Worm (Caenorhabditis elegans) whole organism, L1 larva: ENCODE data around the gene C07D8.6.

Experiments used
- ama-1 ChIP-seq: fragments of 150-350 bp; optimal IDR thresholded peaks from 2 replicates; lab custom pipeline; 2014
- blmp-1 ChIP-seq: fragments of 150-350 bp; optimal IDR thresholded peaks from 2 replicates; lab custom pipeline; 2014; ENCODE audit warnings: missing biosample characterization, missing genetic modification characterization
- ceh-82 ChIP-seq, 3 experiments: fragments of 150-350 bp in 1 of 3; sonication (generic microtip) in 2 of 3; optimal IDR thresholded peaks; 2 replicates each; lab custom pipeline; 2014 to 2017; ENCODE audit warnings: missing biosample characterization in 3 of 3, missing genetic modification characterization in 3 of 3
- efl-1 ChIP-seq, 4 experiments: fragments of 150-350 bp; optimal IDR thresholded peaks in 3 of 4; peaks in 1 of 4; 1 replicate in 1 of 4; 2 replicates in 3 of 4; lab custom pipeline; 2014; ENCODE audit warnings: missing biosample characterization in 2 of 4, missing genetic modification characterization in 2 of 4, missing genetic modification reagents in 2 of 4
- egl-27 ChIP-seq, 2 experiments: fragments of 150-350 bp in 1 of 2; sonication (generic microtip); optimal IDR thresholded peaks; 3 replicates each; lab custom pipeline; 2017 to 2018; ENCODE audit warnings: missing biosample characterization in 2 of 2, missing genetic modification characterization in 2 of 2, missing genetic modification reagents in 2 of 2
- elt-3 ChIP-seq, 6 experiments: fragments of 150-350 bp in 1 of 6; sonication (generic microtip); optimal IDR thresholded peaks; 2 replicates each; lab custom pipeline; 2017 to 2018; ENCODE audit warnings: missing biosample characterization in 6 of 6, missing genetic modification characterization in 6 of 6, inconsistent platforms in 1 of 6
- lin-13 ChIP-seq: fragments of 150-350 bp; optimal IDR thresholded peaks from 2 replicates; lab custom pipeline; 2014; ENCODE audit warnings: missing biosample characterization, missing genetic modification reagents, missing genetic modification characterization
- mdl-1 ChIP-seq, 2 experiments: fragments of 150-350 bp; optimal IDR thresholded peaks; 2 replicates each; lab custom pipeline; 2014 to 2017; ENCODE audit warnings: missing biosample characterization in 2 of 2, missing genetic modification characterization in 2 of 2, inconsistent platforms in 1 of 2
- nhr-76 ChIP-seq: sonication (generic microtip); optimal IDR thresholded peaks from 2 replicates; lab custom pipeline; 2017; ENCODE audit warnings: missing biosample characterization, missing genetic modification characterization
- zip-4 ChIP-seq: fragments of 200-800 bp; sonication (Bioruptor generic); optimal IDR thresholded peaks from 2 replicates; lab custom pipeline; 2018; ENCODE audit warnings: mild to moderate bottlenecking, missing genetic modification characterization, moderate library complexity, missing compliant biosample characterization

DNA sequence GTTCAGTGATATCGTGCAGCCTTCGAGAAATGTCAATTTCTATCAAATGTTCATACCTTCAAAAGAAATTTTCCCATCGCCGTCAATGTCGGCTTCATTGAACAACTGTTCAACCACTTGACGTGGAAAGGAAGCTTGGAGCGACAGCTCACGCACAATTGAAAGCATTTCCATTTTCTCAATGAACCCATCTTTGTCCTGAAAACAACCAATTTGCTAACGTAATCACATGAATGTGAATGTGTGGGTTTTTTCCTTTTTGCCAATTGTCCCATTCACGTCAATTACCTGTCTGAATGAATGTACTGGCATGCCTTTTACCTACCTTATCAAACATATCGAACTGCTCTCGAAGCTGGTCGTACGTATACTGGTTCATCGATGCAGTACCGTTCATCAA lies 45.0 kb upstream of the C07D8.6 start:
- TF ChIP-seq egl-27 (tag; optimal IDR thresholded peaks at IDR 0.05; lab: Kevin White, UChicago) (no peak), ama-1 (no peak), mdl-1 (tag; optimal IDR thresholded peaks at IDR 0.05; lab: Kevin White, UChicago) (no peak), zip-4 (GFP tag; lab: Kevin White, UChicago) (no peak), lin-13 (no peak), nhr-76 (tag; lab: Kevin White, UChicago) (no peak), blmp-1 (no peak), elt-3 (tag; optimal IDR thresholded peaks at IDR 0.05; lab: Kevin White, UChicago) (no peak), efl-1 (optimal IDR thresholded peaks at IDR 0.05; lab: Kevin White, UChicago) (no peak), efl-1 (GFP tag; optimal IDR thresholded peaks at IDR 0.05 in 1 of 2; lab: Kevin White, UChicago) (no peak), ceh-82 (tag; optimal IDR thresholded peaks at IDR 0.05; lab: Kevin White, UChicago) (no peak)
